Fruit fly (Drosophila melanogaster) whole organism, adult: ENCODE results near the gene CG31826.
A peak's percentile ranks its signal among the peaks of the same experiment; 100 is the strongest.

Experiments
- CG11617 ChIP-seq: fragments of 200-800 bp; sonication (Bioruptor generic); optimal IDR thresholded peaks from 2 replicates; lab custom pipeline; 2017; ENCODE audit warnings: mild to moderate bottlenecking, missing biosample characterization, missing genetic modification reagents, missing genetic modification characterization
- CG12768 ChIP-seq: fragments of 200-800 bp; sonication (Bioruptor generic); optimal IDR thresholded peaks from 2 replicates; lab custom pipeline; 2017; ENCODE audit warnings: missing biosample characterization, missing genetic modification characterization, mild to moderate bottlenecking, moderate library complexity, missing genetic modification reagents
- CG14711 ChIP-seq: fragments of 200-800 bp; sonication (Bioruptor generic); optimal IDR thresholded peaks from 2 replicates; lab custom pipeline; 2018; ENCODE audit warnings: missing biosample characterization, mild to moderate bottlenecking, missing genetic modification characterization, moderate library complexity
- CG1620 ChIP-seq: fragments of 200-800 bp; sonication (Bioruptor generic); optimal IDR thresholded peaks from 2 replicates; lab custom pipeline; 2016; ENCODE audit warnings: missing biosample characterization, missing genetic modification characterization
- CG33017 ChIP-seq: fragments of 200-800 bp; sonication (Bioruptor generic); optimal IDR thresholded peaks from 2 replicates; lab custom pipeline; 2018; ENCODE audit warnings: missing biosample characterization, mild to moderate bottlenecking, missing genetic modification characterization, moderate library complexity
- CG5204 ChIP-seq: fragments of 200-800 bp; sonication (Bioruptor generic); optimal IDR thresholded peaks from 2 replicates; lab custom pipeline; 2016; ENCODE audit warnings: missing biosample characterization, missing genetic modification characterization
- CG7045 ChIP-seq: fragments of 200-800 bp; sonication (Bioruptor generic); optimal IDR thresholded peaks from 2 replicates; lab custom pipeline; 2017; ENCODE audit warnings: missing biosample characterization, mild to moderate bottlenecking, missing genetic modification characterization
- CG7101 ChIP-seq: fragments of 200-800 bp; sonication (Bioruptor generic); optimal IDR thresholded peaks from 2 replicates; lab custom pipeline; 2018; ENCODE audit warnings: missing biosample characterization, mild to moderate bottlenecking, missing genetic modification characterization, moderate library complexity
- Clk ChIP-seq: fragments of 200-800 bp; sonication (Bioruptor generic); optimal IDR thresholded peaks from 2 replicates; lab custom pipeline; 2017; ENCODE audit warnings: missing biosample characterization, missing genetic modification characterization
- Crg-1 ChIP-seq: fragments of 200-800 bp; sonication (Bioruptor generic); optimal IDR thresholded peaks from 2 replicates; lab custom pipeline; 2016; ENCODE audit warnings: missing biosample characterization, missing genetic modification characterization
- Hr96 ChIP-seq: fragments of 200-800 bp; sonication (Bioruptor generic); optimal IDR thresholded peaks from 2 replicates; lab custom pipeline; 2016; ENCODE audit warnings: missing biosample characterization, missing genetic modification characterization
- Mnt ChIP-seq: fragments of 200-800 bp; sonication (Bioruptor generic); optimal IDR thresholded peaks from 2 replicates; lab custom pipeline; 2016; ENCODE audit warnings: missing biosample characterization, mild to moderate bottlenecking, missing genetic modification characterization
- bab1 ChIP-seq: fragments of 200-800 bp; sonication (Bioruptor generic); optimal IDR thresholded peaks from 3 replicates; lab custom pipeline; 2019; ENCODE audit warnings: missing biosample characterization, mild to moderate bottlenecking, missing genetic modification characterization, moderate library complexity
- cic ChIP-seq: fragments of 200-800 bp; sonication (Bioruptor generic); optimal IDR thresholded peaks from 2 replicates; lab custom pipeline; 2017; ENCODE audit warnings: missing biosample characterization, mild to moderate bottlenecking, missing genetic modification characterization, moderate library complexity
- cnc ChIP-seq, 2 experiments: fragments of >200 bp; optimal IDR thresholded peaks; 2 replicates each; lab custom pipeline; 2017
- kay ChIP-seq: fragments of 200-800 bp; sonication (Bioruptor generic); peaks from one replicate; lab custom pipeline; 2016; ENCODE audit warnings: missing biosample characterization, missing genetic modification characterization, borderline replicate concordance
- ovo ChIP-seq: fragments of 200-800 bp; sonication (Bioruptor generic); optimal IDR thresholded peaks from 2 replicates; lab custom pipeline; 2016; ENCODE audit warnings: missing biosample characterization, missing genetic modification characterization
- pad ChIP-seq: fragments of 200-800 bp; sonication (Bioruptor generic); optimal IDR thresholded peaks from 3 replicates; lab custom pipeline; 2017; ENCODE audit warnings: missing biosample characterization, missing genetic modification characterization, mild to moderate bottlenecking, moderate library complexity, missing genetic modification reagents
- tj ChIP-seq: fragments of 200-800 bp; sonication (Bioruptor generic); optimal IDR thresholded peaks from 3 replicates; lab custom pipeline; 2017; ENCODE audit warnings: missing biosample characterization, mild to moderate bottlenecking, missing genetic modification characterization, moderate library complexity
- toe ChIP-seq: fragments of 200-800 bp; sonication (Bioruptor generic); optimal IDR thresholded peaks from 2 replicates; lab custom pipeline; 2016; ENCODE audit warnings: missing biosample characterization, missing genetic modification characterization

CG31826 gene

dm6 chr2L:15764029-15764428 lies 8.9 kb downstream of the CG31826 start, which contains the start of gene CG3793:
Gene CG3793, plus strand, starts transcription at chr2L:15764220.
- no peak for TF ChIP-seq CG7045 (GFP tag; lab: Kevin White, UChicago)

dm6 chr2L:15763401-15763800 lies 9.5 kb downstream of the CG31826 start:
- TF ChIP-seq CG5204 (no peak), Crg-1 (GFP tag; lab: Kevin White, UChicago) (no peak), cic (GFP tag; lab: Kevin White, UChicago) (no peak), cnc (optimal IDR thresholded peaks at IDR 0.05; lab: Kevin White, UChicago) (no peak), CG7101 (tag; lab: Kevin White, UChicago) (no peak), toe (GFP tag; lab: Kevin White, UChicago) (no peak), CG12768 (GFP tag; lab: Kevin White, UChicago) (no peak), CG7045 (GFP tag; lab: Kevin White, UChicago) (no peak), CG33017 (tag; lab: Kevin White, UChicago) (no peak), Clk (GFP tag; lab: Kevin White, UChicago) (no peak), CG11617 (GFP tag; lab: Kevin White, UChicago) (no peak), Mnt (GFP tag; lab: Kevin White, UChicago) (no peak), pad (no peak)

DNA sequence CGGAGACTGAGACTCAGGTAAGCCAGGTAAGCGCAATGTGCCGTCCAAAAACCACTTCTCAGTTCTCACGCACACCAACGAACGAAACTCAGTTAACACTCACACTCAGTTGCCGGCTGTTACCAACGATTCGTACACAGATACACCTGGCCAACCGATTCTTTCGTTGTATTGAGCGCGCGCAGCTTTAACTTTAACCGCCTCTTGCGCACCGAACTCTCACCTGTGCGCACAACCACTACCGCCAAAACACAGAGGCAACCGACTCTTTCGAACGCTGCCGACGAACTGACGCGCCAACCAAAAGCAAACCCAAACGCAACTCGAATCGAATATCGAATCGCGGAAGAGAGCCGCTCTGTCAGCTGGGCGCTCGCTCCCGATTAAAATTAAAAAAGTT lies 10.4 kb downstream of the CG31826 start, which contains the start of gene Gli:
TSS of gene Gli (minus strand) at position 293 of the 400 bp plus-strand sequence.
- TF ChIP-seq tj (GFP tag; lab: Kevin White, UChicago), result peak; percentile 68
- no peak for TF ChIP-seq toe (GFP tag; lab: Kevin White, UChicago)
- peak; percentile 53 for TF ChIP-seq cic (GFP tag; lab: Kevin White, UChicago)
- peak; percentile 22 for TF ChIP-seq CG7101 (tag; lab: Kevin White, UChicago)
- peak; percentile 26 for TF ChIP-seq CG33017 (tag; lab: Kevin White, UChicago)
- peak; percentile 28 for TF ChIP-seq bab1 (GFP tag; lab: Kevin White, UChicago)
- no peak for TF ChIP-seq kay (GFP tag; lab: Kevin White, UChicago)
- TF ChIP-seq Crg-1 (GFP tag; lab: Kevin White, UChicago), result no peak
- no peak for TF ChIP-seq CG1620 (GFP tag; lab: Kevin White, UChicago)
- TF ChIP-seq Mnt (GFP tag; lab: Kevin White, UChicago), result peak; percentile 46

DNA sequence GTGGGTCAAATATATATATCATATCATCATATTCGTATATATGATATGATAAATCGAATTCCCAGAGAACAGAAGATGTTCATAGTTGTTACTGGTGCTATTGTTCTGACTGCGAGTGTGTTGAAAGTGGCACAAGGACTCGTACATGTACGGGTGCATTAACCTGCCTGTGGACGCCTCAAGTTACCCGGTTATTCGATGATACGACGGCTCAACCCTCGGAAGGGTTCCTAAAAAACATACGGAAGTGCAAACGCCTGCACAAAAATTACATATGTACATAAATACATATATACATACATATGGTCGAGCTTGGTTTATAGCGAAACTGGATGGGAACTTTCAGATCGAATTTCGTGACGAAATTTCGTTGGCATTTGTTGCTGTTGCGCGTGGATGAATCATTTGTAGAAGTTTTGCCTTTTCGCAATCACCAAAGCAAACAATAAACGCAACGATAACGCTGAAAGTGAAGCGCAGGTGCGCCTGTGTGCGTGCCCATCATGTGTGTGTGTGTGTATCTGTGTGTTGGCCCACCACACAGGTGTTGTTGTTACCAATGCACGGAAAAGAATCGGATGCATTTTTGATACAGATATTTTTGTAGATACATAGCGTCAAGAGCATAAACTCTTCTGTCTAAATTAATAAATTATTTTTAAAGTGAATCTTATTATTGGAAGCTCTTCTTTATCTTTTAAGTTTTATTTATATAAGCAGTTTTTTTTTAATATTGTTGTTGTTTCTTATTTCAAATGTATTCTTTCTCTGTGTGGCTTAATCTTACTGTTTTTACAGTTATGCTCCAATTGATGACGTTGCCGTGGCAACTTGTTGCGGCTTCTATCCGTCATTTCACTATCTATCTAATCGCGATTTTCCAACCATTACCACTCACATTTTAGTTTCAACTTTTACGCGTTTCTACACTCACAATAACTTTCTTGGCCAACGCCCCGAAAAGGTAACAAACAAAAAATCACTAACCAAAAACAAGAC lies 11.2 kb downstream of the CG31826 start:
- TF ChIP-seq Mnt (GFP tag; lab: Kevin White, UChicago), result peak; percentile 3
- peak; percentile 73 for TF ChIP-seq CG7045 (GFP tag; lab: Kevin White, UChicago)
- peak; percentile 8 for TF ChIP-seq CG1620 (GFP tag; lab: Kevin White, UChicago)
- peak; percentile 42 for TF ChIP-seq pad
- peak; percentile 31 for TF ChIP-seq Clk (GFP tag; lab: Kevin White, UChicago)
- TF ChIP-seq bab1 (GFP tag; lab: Kevin White, UChicago), result peak; percentile 18
- TF ChIP-seq CG5204, result peak; percentile 45
- TF ChIP-seq toe (GFP tag; lab: Kevin White, UChicago), result peak; percentile 33
- TF ChIP-seq kay (GFP tag; lab: Kevin White, UChicago), result peak; percentile 98
- peak; percentile 57 for TF ChIP-seq tj (GFP tag; lab: Kevin White, UChicago)
- TF ChIP-seq CG7101 (tag; lab: Kevin White, UChicago), result peak; percentile 72
- TF ChIP-seq CG11617 (GFP tag; lab: Kevin White, UChicago), result peak; percentile 53
- peak; percentile 37 for TF ChIP-seq Hr96 (GFP tag; lab: Kevin White, UChicago)
- TF ChIP-seq ovo (GFP tag; lab: Kevin White, UChicago), result no peak
- peak; percentile 68 for TF ChIP-seq CG14711 (tag; lab: Kevin White, UChicago)
- no peak for TF ChIP-seq cnc (optimal IDR thresholded peaks at IDR 0.05; lab: Kevin White, UChicago)
- peak; percentile 9 for TF ChIP-seq CG12768 (GFP tag; lab: Kevin White, UChicago)
- no peak for TF ChIP-seq Crg-1 (GFP tag; lab: Kevin White, UChicago)
- TF ChIP-seq cic (GFP tag; lab: Kevin White, UChicago), result no peak
- TF ChIP-seq CG33017 (tag; lab: Kevin White, UChicago), result peak; percentile 65

DNA sequence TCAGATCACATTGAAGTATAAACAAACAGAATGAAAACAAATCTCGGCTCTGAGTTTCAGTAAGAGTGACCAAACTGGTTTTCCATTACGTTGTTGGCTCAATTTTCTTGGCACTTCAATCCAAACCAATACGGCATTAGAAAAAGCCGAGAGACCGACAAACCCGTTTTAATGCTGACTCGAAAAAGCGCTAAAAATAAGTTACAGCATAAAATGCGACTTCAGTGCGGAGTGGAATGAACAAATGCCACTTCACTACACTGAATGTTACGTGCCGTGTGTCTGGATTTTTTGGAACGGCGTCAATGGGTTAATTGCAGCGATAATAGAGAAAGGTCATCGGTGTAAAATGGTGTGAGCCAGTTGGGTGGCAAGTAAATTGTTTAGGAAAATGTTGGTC lies 12.2 kb downstream of the CG31826 start:
- no peak for TF ChIP-seq CG11617 (GFP tag; lab: Kevin White, UChicago)
- no peak for TF ChIP-seq Hr96 (GFP tag; lab: Kevin White, UChicago)
- no peak for TF ChIP-seq cic (GFP tag; lab: Kevin White, UChicago)
- TF ChIP-seq CG33017 (tag; lab: Kevin White, UChicago), result no peak
- no peak for TF ChIP-seq CG7101 (tag; lab: Kevin White, UChicago)
- no peak for TF ChIP-seq toe (GFP tag; lab: Kevin White, UChicago)
- TF ChIP-seq tj (GFP tag; lab: Kevin White, UChicago), result no peak
- TF ChIP-seq CG1620 (GFP tag; lab: Kevin White, UChicago), result no peak
- TF ChIP-seq CG5204, result no peak

DNA sequence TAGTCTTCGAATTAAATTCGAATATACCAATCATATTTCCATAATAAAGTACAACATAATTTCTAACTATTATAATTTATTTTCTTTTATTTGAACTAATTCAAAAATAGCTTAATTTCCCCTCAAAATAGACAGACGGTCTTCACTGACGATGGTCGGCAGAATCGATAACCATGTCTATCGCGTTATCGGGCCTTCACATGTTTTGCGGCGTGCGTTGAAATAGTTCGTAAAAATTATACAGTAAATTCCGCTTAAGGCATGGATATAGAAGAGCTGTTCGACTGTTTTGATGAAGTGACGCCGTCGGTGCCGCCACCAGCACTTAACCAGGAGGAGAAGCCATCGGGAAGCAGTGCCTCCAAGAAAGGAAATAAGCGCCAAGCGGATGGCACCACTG lies 20.8 kb downstream of the CG31826 start, which contains the start of gene Mtr4:
TSS of gene Mtr4 (plus strand) at position 168 of the 400 bp plus-strand sequence.
- TF ChIP-seq Mnt (GFP tag; lab: Kevin White, UChicago) (peak; percentile 58), CG5204 (no peak), pad (peak; percentile 100)
